Worm (Caenorhabditis elegans): ENCODE data around the gene Y46G5A.18.

Gene Y46G5A.18

ce11 chrII:12799927-12800522 lies 5.0 kb downstream of the Y46G5A.18 start:
- TF ChIP-seq elt-2 (tag; optimal IDR thresholded peaks at IDR 0.05) (peak; percentile 15), nhr-76 (tag; optimal IDR thresholded peaks at IDR 0.05) (no peak), mml-1 (tag; optimal IDR thresholded peaks at IDR 0.05) (no peak), nhr-25 (tag; optimal IDR thresholded peaks at IDR 0.05) (no peak), egl-27 (tag; optimal IDR thresholded peaks at IDR 0.05) (no peak), snpc-4 (tag; optimal IDR thresholded peaks at IDR 0.05) (no peak), nfya-1 (tag; optimal IDR thresholded peaks at IDR 0.05; ENCODE audit: insufficient read depth) (peak; percentile 32), hmg-11 (tag; optimal IDR thresholded peaks at IDR 0.05) (no peak), ceh-9 (tag; optimal IDR thresholded peaks at IDR 0.05) (no peak), elt-1 (tag; optimal IDR thresholded peaks at IDR 0.05) (no peak), daf-12 (tag; optimal IDR thresholded peaks at IDR 0.05) (no peak), egl-5 (tag; optimal IDR thresholded peaks at IDR 0.05) (no peak), lsy-12 (tag; optimal IDR thresholded peaks at IDR 0.05) (no peak), nhr-11 (tag; optimal IDR thresholded peaks at IDR 0.05) (peak; percentile 43), ceh-82 (tag; optimal IDR thresholded peaks at IDR 0.05) (no peak), nhr-237 (tag; optimal IDR thresholded peaks at IDR 0.05) (no peak), ceh-16 (tag; optimal IDR thresholded peaks at IDR 0.05) (no peak), nhr-43 (tag; optimal IDR thresholded peaks at IDR 0.05; ENCODE audit: poor library complexity, severe bottlenecking) (peak; percentile 7), unc-62 (GFP tag; optimal IDR thresholded peaks at IDR 0.05) (no peak), pqm-1 (tag; optimal IDR thresholded peaks at IDR 0.05) (no peak), mdl-1 (tag; optimal IDR thresholded peaks at IDR 0.05) (no peak), aly-2 (tag; optimal IDR thresholded peaks at IDR 0.05) (no peak), lin-15B (tag; optimal IDR thresholded peaks at IDR 0.05) (peak; percentile 0), nhr-77 (tag; optimal IDR thresholded peaks at IDR 0.05) (no peak), lin-39 (tag; optimal IDR thresholded peaks at IDR 0.05) (no peak), jun-1 (tag; optimal IDR thresholded peaks at IDR 0.05) (no peak), fkh-2 (tag; optimal IDR thresholded peaks at IDR 0.05) (no peak), ceh-28 (tag; optimal IDR thresholded peaks at IDR 0.05) (no peak), skn-1 (tag; optimal IDR thresholded peaks at IDR 0.05) (no peak), R02D3.7 (tag; optimal IDR thresholded peaks at IDR 0.05) (no peak), ztf-4 (tag; optimal IDR thresholded peaks at IDR 0.05) (no peak), zag-1 (tag; optimal IDR thresholded peaks at IDR 0.05) (no peak), nhr-23 (tag; optimal IDR thresholded peaks at IDR 0.05) (peak; percentile 18), sea-2 (GFP tag; optimal IDR thresholded peaks at IDR 0.05) (no peak), ama-1 (optimal IDR thresholded peaks at IDR 0.05) (no peak), nhr-28 (tag; optimal IDR thresholded peaks at IDR 0.05) (no peak), fkh-10 (GFP tag; optimal IDR thresholded peaks at IDR 0.05) (no peak), eor-1 (tag; optimal IDR thresholded peaks at IDR 0.05) (no peak), tbx-2 (tag; optimal IDR thresholded peaks at IDR 0.05) (no peak), nhr-12 (tag; optimal IDR thresholded peaks at IDR 0.05) (no peak), ztf-11 (tag; optimal IDR thresholded peaks at IDR 0.05) (no peak), nhr-67 (tag; optimal IDR thresholded peaks at IDR 0.05) (no peak), fos-1 (tag; optimal IDR thresholded peaks at IDR 0.05) (no peak), pha-4 (tag; optimal IDR thresholded peaks at IDR 0.05) (peak; percentile 18), unc-39 (tag; optimal IDR thresholded peaks at IDR 0.05) (no peak), ZK546.5 (tag; optimal IDR thresholded peaks at IDR 0.05) (no peak), elt-3 (tag; optimal IDR thresholded peaks at IDR 0.05) (no peak)

ce11 chrII:12799364-12799763 lies 5.7 kb downstream of the Y46G5A.18 start:
- no peak for TF ChIP-seq nhr-28 (tag; optimal IDR thresholded peaks at IDR 0.05)
- no peak for TF ChIP-seq nhr-23 (tag; optimal IDR thresholded peaks at IDR 0.05)
- no peak for TF ChIP-seq nhr-43 (tag; optimal IDR thresholded peaks at IDR 0.05; ENCODE audit: poor library complexity, severe bottlenecking)
- TF ChIP-seq pha-4 (tag; optimal IDR thresholded peaks at IDR 0.05): no peak
